Worm (Caenorhabditis elegans) whole organism, L4 larva: ENCODE measurements around the gene ZK938.11.

Experiments
- aha-1 ChIP-seq: fragments of 150-350 bp; peaks from one replicate; lab custom pipeline; 2014; ENCODE audit warnings: missing biosample characterization, missing genetic modification characterization
- ceh-20 ChIP-seq: fragments of 200-800 bp; sonication (Bioruptor generic); IDR thresholded peaks from 2 replicates; pipeline ENCODE4 v1.3.6; 2022; ENCODE audit warnings: missing genetic modification reagents, missing genetic modification characterization, missing compliant biosample characterization
- ceh-32 ChIP-seq: sonication (generic microtip); optimal IDR thresholded peaks from 2 replicates; lab custom pipeline; 2016; ENCODE audit warnings: mild to moderate bottlenecking, missing genetic modification characterization, missing compliant biosample characterization; ENCODE audit not compliant: poor library complexity
- dpl-1 ChIP-seq: fragments of 150-350 bp; optimal IDR thresholded peaks from 2 replicates; lab custom pipeline; 2014; ENCODE audit warnings: missing biosample characterization, missing genetic modification reagents, missing genetic modification characterization
- gei-8 ChIP-seq: fragments of 200-800 bp; sonication (Bioruptor generic); optimal IDR thresholded peaks from 2 replicates; lab custom pipeline; 2018; ENCODE audit warnings: mild to moderate bottlenecking, missing genetic modification characterization, missing compliant biosample characterization
- lin-15B ChIP-seq: fragments of 150-350 bp; sonication (generic microtip); optimal IDR thresholded peaks from 3 replicates; lab custom pipeline; 2014; ENCODE audit warnings: missing biosample characterization, missing genetic modification characterization
- lin-38 ChIP-seq: fragments of 200-800 bp; sonication (Bioruptor generic); IDR thresholded peaks from 2 replicates; pipeline ENCODE4 v1.3.6; 2022; ENCODE audit warnings: missing genetic modification reagents, missing genetic modification characterization, missing compliant biosample characterization
- mdl-1 ChIP-seq, 2 experiments: fragments of 150-350 bp in 1 of 2; sonication (generic microtip) in 1 of 2; optimal IDR thresholded peaks; 2 replicates each; lab custom pipeline; 2014 to 2017; ENCODE audit warnings: missing biosample characterization in 2 of 2, missing genetic modification characterization in 2 of 2
- mep-1 ChIP-seq: fragments of 150-350 bp; sonication (generic microtip); optimal IDR thresholded peaks from 3 replicates; lab custom pipeline; 2014; ENCODE audit warnings: missing biosample characterization, missing genetic modification characterization
- nhr-11 ChIP-seq: fragments of 150-350 bp; optimal IDR thresholded peaks from 2 replicates; lab custom pipeline; 2014; ENCODE audit warnings: missing biosample characterization, missing genetic modification characterization
- nhr-111 ChIP-seq: fragments of 200-800 bp; sonication (Bioruptor generic); optimal IDR thresholded peaks from 2 replicates; lab custom pipeline; 2018; ENCODE audit warnings: mild to moderate bottlenecking, missing genetic modification characterization, missing compliant biosample characterization
- pqm-1 ChIP-seq: sonication (generic microtip); optimal IDR thresholded peaks from 2 replicates; lab custom pipeline; 2017; ENCODE audit warnings: missing biosample characterization, missing genetic modification characterization
- ztf-11 ChIP-seq: fragments of 150-350 bp; optimal IDR thresholded peaks from 2 replicates; lab custom pipeline; 2014; ENCODE audit warnings: missing biosample characterization, missing genetic modification characterization

ce11 chrII:9868698-9869097 lies 28.5 kb upstream of the ZK938.11 start, which contains the start of gene old-1:
- no peak for TF ChIP-seq lin-15B (tag; lab: Kevin White, UChicago)
- no peak for TF ChIP-seq nhr-11
- TF ChIP-seq gei-8 (GFP tag; lab: Kevin White, UChicago), result no peak
- no peak for TF ChIP-seq pqm-1
- no peak for TF ChIP-seq mdl-1 (tag; optimal IDR thresholded peaks at IDR 0.05; lab: Kevin White, UChicago)
- TF ChIP-seq ceh-20, result no peak
- TF ChIP-seq lin-38, result no peak
- TF ChIP-seq mep-1 (tag; lab: Kevin White, UChicago), result no peak
- no peak for TF ChIP-seq aha-1 (tag; lab: Kevin White, UChicago)
- TF ChIP-seq ceh-32 (tag; lab: Kevin White, UChicago), result no peak
- no peak for TF ChIP-seq nhr-111 (GFP tag; lab: Kevin White, UChicago)
- TF ChIP-seq ztf-11 (tag; lab: Kevin White, UChicago), result no peak
- no peak for TF ChIP-seq dpl-1 (GFP tag; lab: Kevin White, UChicago)
